Worm (Caenorhabditis elegans): ENCODE data around the gene gnrr-4.

The gnrr-4 gene

ce11 chrX:5780672-5781182 lies 37.6 kb upstream of the gnrr-4 start, which contains the start of gene sft-4 (continued):
- TF ChIP-seq dsc-1 (tag; optimal IDR thresholded peaks at IDR 0.05) (peak; percentile 26), fkh-8 (tag; optimal IDR thresholded peaks at IDR 0.05) (no peak), mef-2 (tag; optimal IDR thresholded peaks at IDR 0.05) (no peak), swsn-7 (tag; optimal IDR thresholded peaks at IDR 0.05) (peak; percentile 38), nhr-19 (GFP tag; conservative IDR thresholded peaks at IDR 0.05) (peak; percentile 55), ceh-63 (GFP tag; optimal IDR thresholded peaks at IDR 0.05) (no peak)

ce11 chrX:5775804-5776252 lies 32.7 kb upstream of the gnrr-4 start:
- TF ChIP-seq snpc-4 (tag; optimal IDR thresholded peaks at IDR 0.05) (peak; percentile 5), nhr-85 (tag) (peak; percentile 78), unc-130 (tag; optimal IDR thresholded peaks at IDR 0.05) (no peak), unc-98 (GFP tag; IDR thresholded peaks at IDR 0.05) (no peak), ztf-11 (tag; optimal IDR thresholded peaks at IDR 0.05) (peak in 1 of 2 experiments; percentile 9), lir-3 (tag; optimal IDR thresholded peaks at IDR 0.05; ENCODE audit: poor library complexity) (no peak), lin-39 (tag; optimal IDR thresholded peaks at IDR 0.05) (peak; percentile 48), xbp-1 (tag; optimal IDR thresholded peaks at IDR 0.05) (peak; percentile 79), zip-4 (GFP tag; optimal IDR thresholded peaks at IDR 0.05) (no peak), elt-3 (tag; optimal IDR thresholded peaks at IDR 0.05) (peak in 1 of 6 experiments; percentile 25), grh-1 (GFP tag; IDR thresholded peaks at IDR 0.05) (no peak), unc-62 (GFP tag; optimal IDR thresholded peaks at IDR 0.05) (no peak), aly-2 (tag; optimal IDR thresholded peaks at IDR 0.05) (no peak), nhr-77 (tag; optimal IDR thresholded peaks at IDR 0.05) (peak; percentile 43), nhr-20 (tag; optimal IDR thresholded peaks at IDR 0.05) (peak; percentile 65), snu-23 (GFP tag; optimal IDR thresholded peaks at IDR 0.05) (peak; percentile 74), ceh-90 (tag; optimal IDR thresholded peaks at IDR 0.05) (no peak), vab-15 (tag; optimal IDR thresholded peaks at IDR 0.05) (no peak), C16A3.4 (tag; optimal IDR thresholded peaks at IDR 0.05) (peak; percentile 60), dpl-1 (GFP tag; optimal IDR thresholded peaks at IDR 0.05) (peak; percentile 32 to 70 (median 58)), efl-1 (optimal IDR thresholded peaks at IDR 0.05) (peak; percentile 51 to 56), efl-1 (GFP tag; optimal IDR thresholded peaks at IDR 0.05 in 1 of 2) (peak; percentile 45 to 93), egl-27 (tag; optimal IDR thresholded peaks at IDR 0.05) (no peak), pag-3 (tag; optimal IDR thresholded peaks at IDR 0.05; ENCODE audit: borderline replicate concordance, insufficient read depth) (no peak), tbx-2 (tag; optimal IDR thresholded peaks at IDR 0.05) (peak; percentile 63), blmp-1 (tag; optimal IDR thresholded peaks at IDR 0.05) (peak; percentile 81), lin-13 (GFP tag; optimal IDR thresholded peaks at IDR 0.05) (peak; percentile 62), mep-1 (tag; optimal IDR thresholded peaks at IDR 0.05) (peak; percentile 74), lsy-2 (tag; optimal IDR thresholded peaks at IDR 0.05) (peak; percentile 57 to 84), alr-1 (tag; optimal IDR thresholded peaks at IDR 0.05; ENCODE audit: borderline replicate concordance) (no peak), elt-2 (tag; optimal IDR thresholded peaks at IDR 0.05) (peak; percentile 30), nhr-47 (tag; optimal IDR thresholded peaks at IDR 0.05) (peak; percentile 72), hpl-2 (GFP tag; optimal IDR thresholded peaks at IDR 0.05) (no peak), lin-35 (GFP tag; optimal IDR thresholded peaks at IDR 0.05) (peak; percentile 38 to 73), isw-1 (GFP tag; IDR thresholded peaks at IDR 0.05) (0 out of 2 replicates have a peak, but pooled peaks have one; percentile 23), dsc-1 (tag; optimal IDR thresholded peaks at IDR 0.05) (peak; percentile 75), nhr-76 (tag; optimal IDR thresholded peaks at IDR 0.05) (no peak), zag-1 (tag; optimal IDR thresholded peaks at IDR 0.05) (no peak), irx-1 (tag; optimal IDR thresholded peaks at IDR 0.05) (peak; percentile 25), ceh-63 (GFP tag; optimal IDR thresholded peaks at IDR 0.05) (no peak), unc-30 (tag; optimal IDR thresholded peaks at IDR 0.05) (no peak), nhr-11 (tag; optimal IDR thresholded peaks at IDR 0.05) (no peak), nhr-237 (tag; optimal IDR thresholded peaks at IDR 0.05) (no peak), lin-15B (tag; optimal IDR thresholded peaks at IDR 0.05) (no peak), C04F5.9 (tag; optimal IDR thresholded peaks at IDR 0.05) (no peak), ceh-8 (GFP tag; optimal IDR thresholded peaks at IDR 0.05) (peak; percentile 39), sup-37 (GFP tag; optimal IDR thresholded peaks at IDR 0.05) (no peak)

Measured in whole organism, L1 larva.